Worm (Caenorhabditis elegans) whole organism, L4 larva: ENCODE data around the gene F41E6.17.

Experiments
- F44E2.7 ChIP-seq: fragments of 200-800 bp; sonication (Bioruptor generic); IDR thresholded peaks from 2 replicates; pipeline ENCODE4 v2.1.2; 2022; ENCODE audit warnings: missing genetic modification characterization, missing compliant biosample characterization
- F49E8.2 ChIP-seq: sonication (generic microtip); optimal IDR thresholded peaks from 2 replicates; lab custom pipeline; 2016; ENCODE audit warnings: missing compliant biosample characterization, mild to moderate bottlenecking, missing genetic modification characterization, borderline replicate concordance
- ceh-82 ChIP-seq: sonication (generic microtip); optimal IDR thresholded peaks from 2 replicates; lab custom pipeline; 2017; ENCODE audit warnings: missing biosample characterization, missing genetic modification characterization
- dpl-1 ChIP-seq: fragments of 150-350 bp; optimal IDR thresholded peaks from 2 replicates; lab custom pipeline; 2014; ENCODE audit warnings: missing biosample characterization, missing genetic modification reagents, missing genetic modification characterization
- fkh-10 ChIP-seq: fragments of 150-350 bp; optimal IDR thresholded peaks from 2 replicates; lab custom pipeline; 2014; ENCODE audit warnings: missing biosample characterization, missing genetic modification reagents, missing genetic modification characterization

ce11 chrV:8663023-8663422 is 39.1 kb downstream of the F41E6.17 start:
- TF ChIP-seq dpl-1, result no peak
- TF ChIP-seq fkh-10, result no peak
- no peak for TF ChIP-seq F44E2.7
- no peak for TF ChIP-seq ceh-82 (tag; lab: Kevin White, UChicago)
- no peak for TF ChIP-seq F49E8.2 (tag; lab: Kevin White, UChicago)
